Worm (Caenorhabditis elegans): ENCODE results near the gene F18E3.11.

Gene F18E3.11

ce11 chrV:7435376-7436204, 22.3 kb downstream of the F18E3.11 start, which contains the start of the genes ddo-2 and F25E5.8:
Gene ddo-2 (minus strand): TSS chrV:7435705.
Gene F25E5.8 (plus strand): TSS chrV:7435930.
- TF ChIP-seq R02D3.7 (tag; optimal IDR thresholded peaks at IDR 0.05) (no peak), nhr-129 (tag; optimal IDR thresholded peaks at IDR 0.05) (no peak), nhr-21 (tag; optimal IDR thresholded peaks at IDR 0.05) (peak; percentile 30), nhr-25 (tag; optimal IDR thresholded peaks at IDR 0.05) (peak; percentile 59), elt-3 (tag; optimal IDR thresholded peaks at IDR 0.05) (no peak), elt-1 (tag; optimal IDR thresholded peaks at IDR 0.05) (no peak), alr-1 (tag; optimal IDR thresholded peaks at IDR 0.05) (no peak), ama-1 (optimal IDR thresholded peaks at IDR 0.05) (peak; percentile 87), dmd-4 (tag; optimal IDR thresholded peaks at IDR 0.05) (no peak), ztf-1 (GFP tag; conservative IDR thresholded peaks at IDR 0.05) (no peak), crh-2 (tag; optimal IDR thresholded peaks at IDR 0.05) (no peak), blmp-1 (tag; optimal IDR thresholded peaks at IDR 0.05; ENCODE audit: insufficient read depth) (peak; percentile 38), nhr-11 (tag; optimal IDR thresholded peaks at IDR 0.05) (no peak), sma-3 (GFP tag; optimal IDR thresholded peaks at IDR 0.05) (peak; percentile 20), sem-4 (tag; optimal IDR thresholded peaks at IDR 0.05) (peak; percentile 1), nhr-6 (tag; optimal IDR thresholded peaks at IDR 0.05) (no peak), unc-55 (GFP tag; optimal IDR thresholded peaks at IDR 0.05) (no peak), zag-1 (tag; optimal IDR thresholded peaks at IDR 0.05) (no peak), mab-5 (tag; optimal IDR thresholded peaks at IDR 0.05) (no peak), nhr-77 (tag; optimal IDR thresholded peaks at IDR 0.05) (no peak), ceh-82 (tag; optimal IDR thresholded peaks at IDR 0.05) (no peak), nhr-237 (tag; optimal IDR thresholded peaks at IDR 0.05) (no peak)

ce11 chrV:7436509-7436908, 23.2 kb downstream of the F18E3.11 start:
- TF ChIP-seq lin-39 (tag; optimal IDR thresholded peaks at IDR 0.05) (no peak), R02D3.7 (tag; optimal IDR thresholded peaks at IDR 0.05) (no peak), mab-5 (tag; optimal IDR thresholded peaks at IDR 0.05) (no peak), F13H6.1 (tag; optimal IDR thresholded peaks at IDR 0.05) (no peak), mbf-1 (tag; optimal IDR thresholded peaks at IDR 0.05) (no peak)

- TF ChIP-seq skn-1 (tag; optimal IDR thresholded peaks at IDR 0.05) (no peak), nhr-21 (tag; optimal IDR thresholded peaks at IDR 0.05) (peak; percentile 94), ztf-4 (tag; optimal IDR thresholded peaks at IDR 0.05) (peak; percentile 5), sma-3 (GFP tag; optimal IDR thresholded peaks at IDR 0.05) (peak; percentile 72), ZK546.5 (tag; optimal IDR thresholded peaks at IDR 0.05) (no peak), gmeb-1 (tag; optimal IDR thresholded peaks at IDR 0.05) (peak; percentile 26), blmp-1 (tag; optimal IDR thresholded peaks at IDR 0.05; ENCODE audit: insufficient read depth) (peak; percentile 59), nhr-77 (tag; optimal IDR thresholded peaks at IDR 0.05) (no peak), nhr-25 (tag; optimal IDR thresholded peaks at IDR 0.05) (peak; percentile 81), crh-2 (tag; optimal IDR thresholded peaks at IDR 0.05) (peak; percentile 30), nhr-129 (tag; optimal IDR thresholded peaks at IDR 0.05) (peak; percentile 59), unc-62 (GFP tag; optimal IDR thresholded peaks at IDR 0.05) (no peak), fos-1 (tag; optimal IDR thresholded peaks at IDR 0.05) (peak; percentile 31), sma-9 (GFP tag; optimal IDR thresholded peaks at IDR 0.05) (peak; percentile 52), sma-9 (tag; optimal IDR thresholded peaks at IDR 0.05) (no peak), ama-1 (optimal IDR thresholded peaks at IDR 0.05) (peak; percentile 98), aly-2 (tag; optimal IDR thresholded peaks at IDR 0.05) (no peak), C34F6.9 (tag; optimal IDR thresholded peaks at IDR 0.05) (peak; percentile 45), lsy-2 (tag; optimal IDR thresholded peaks at IDR 0.05) (peak in 1 of 2 experiments; percentile 5)
These were observed 23.6 kb downstream of the F18E3.11 start for ce11 chrV:7436911-7437310.

ce11 chrV:7437538-7437937, 24.3 kb downstream of the F18E3.11 start, which contains the start of gene F25E5.9:
Gene F25E5.9 (minus strand): TSS chrV:7437919.
- TF ChIP-seq mbf-1 (tag; optimal IDR thresholded peaks at IDR 0.05), result no peak
- TF ChIP-seq nhr-21 (tag; optimal IDR thresholded peaks at IDR 0.05), result no peak
- peak; percentile 52 for TF ChIP-seq Y55F3AM.14 (GFP tag; optimal IDR thresholded peaks at IDR 0.05)
- no peak for TF ChIP-seq ztf-1 (GFP tag; conservative IDR thresholded peaks at IDR 0.05)
- TF ChIP-seq lsy-2 (tag; optimal IDR thresholded peaks at IDR 0.05), result peak in 1 of 2 experiments; percentile 34
- TF ChIP-seq F13H6.1 (tag; optimal IDR thresholded peaks at IDR 0.05), result peak; percentile 1
- peak; percentile 70 for TF ChIP-seq unc-55 (GFP tag; optimal IDR thresholded peaks at IDR 0.05)
- TF ChIP-seq blmp-1 (tag; optimal IDR thresholded peaks at IDR 0.05; ENCODE audit: insufficient read depth), result no peak
- TF ChIP-seq zag-1 (tag; optimal IDR thresholded peaks at IDR 0.05), result no peak
- peak; percentile 51 for TF ChIP-seq ama-1 (optimal IDR thresholded peaks at IDR 0.05)
- peak; percentile 18 for TF ChIP-seq nhr-129 (tag; optimal IDR thresholded peaks at IDR 0.05)
- peak in 1 of 2 experiments; percentile 43 for TF ChIP-seq mdl-1 (tag; optimal IDR thresholded peaks at IDR 0.05)
- peak; percentile 62 for TF ChIP-seq sem-4 (tag; optimal IDR thresholded peaks at IDR 0.05)
- peak; percentile 65 for TF ChIP-seq C34F6.9 (tag; optimal IDR thresholded peaks at IDR 0.05)

All from whole organism, L2 larva.